Worm (Caenorhabditis elegans) whole organism, early embryonic: Measurements from ENCODE around the gene K01A12.3.

Experiments
- B0310.2 ChIP-seq: sonication (generic microtip); optimal IDR thresholded peaks from 2 replicates; lab custom pipeline; 2016; ENCODE audit warnings: mild to moderate bottlenecking, missing genetic modification characterization, missing compliant biosample characterization
- aly-1 ChIP-seq: sonication (generic microtip); optimal IDR thresholded peaks from 2 replicates; lab custom pipeline; 2016; ENCODE audit warnings: missing genetic modification characterization, missing compliant biosample characterization
- ama-1 ChIP-seq: fragments of 150-350 bp; optimal IDR thresholded peaks from 2 replicates; lab custom pipeline; 2014
- ceh-13 ChIP-seq: fragments of 200-800 bp; sonication (Bioruptor generic); optimal IDR thresholded peaks from 2 replicates; lab custom pipeline; 2018; ENCODE audit warnings: mild to moderate bottlenecking, missing genetic modification characterization, missing compliant biosample characterization
- ceh-36 ChIP-seq: sonication (generic microtip); optimal IDR thresholded peaks from 2 replicates; lab custom pipeline; 2016; ENCODE audit warnings: missing genetic modification characterization, inconsistent platforms, missing compliant biosample characterization
- flt-1 ChIP-seq: fragments of 200-800 bp; sonication (Bioruptor generic); IDR thresholded peaks from 2 replicates; pipeline ENCODE4 v1.3.6; 2022; ENCODE audit warnings: missing genetic modification characterization, missing compliant biosample characterization
- hmg-4 ChIP-seq: fragments of 200-800 bp; sonication (Bioruptor generic); optimal IDR thresholded peaks from 2 replicates; lab custom pipeline; 2018; ENCODE audit warnings: mild to moderate bottlenecking, missing genetic modification characterization, missing compliant biosample characterization
- hnd-1 ChIP-seq: sonication (generic microtip); optimal IDR thresholded peaks from 2 replicates; lab custom pipeline; 2016; ENCODE audit warnings: missing genetic modification characterization, missing compliant biosample characterization
- pes-1 ChIP-seq: fragments of 200-800 bp; sonication (Bioruptor generic); IDR thresholded peaks from 2 replicates; pipeline ENCODE4 v1.3.6; 2022; ENCODE audit warnings: missing genetic modification reagents, missing genetic modification characterization, missing compliant biosample characterization
- scrt-1 ChIP-seq: fragments of 200-800 bp; sonication (Bioruptor generic); IDR thresholded peaks from 2 replicates; pipeline ENCODE4 v1.3.6; 2022; ENCODE audit warnings: missing genetic modification characterization, missing compliant biosample characterization
- sea-1 ChIP-seq: fragments of 200-800 bp; sonication (Bioruptor generic); conservative IDR thresholded peaks from 2 replicates; pipeline ENCODE4 v1.3.6; 2022; ENCODE audit warnings: missing genetic modification characterization, missing compliant biosample characterization
- tbx-37 ChIP-seq: fragments of 200-800 bp; sonication (Bioruptor generic); conservative IDR thresholded peaks from 2 replicates; pipeline ENCODE4 v1.3.6; 2022; ENCODE audit warnings: missing genetic modification reagents, missing genetic modification characterization, missing compliant biosample characterization
- tra-4 ChIP-seq: sonication (generic microtip); optimal IDR thresholded peaks from 2 replicates; lab custom pipeline; 2017; ENCODE audit warnings: missing genetic modification characterization, missing compliant biosample characterization

DNA sequence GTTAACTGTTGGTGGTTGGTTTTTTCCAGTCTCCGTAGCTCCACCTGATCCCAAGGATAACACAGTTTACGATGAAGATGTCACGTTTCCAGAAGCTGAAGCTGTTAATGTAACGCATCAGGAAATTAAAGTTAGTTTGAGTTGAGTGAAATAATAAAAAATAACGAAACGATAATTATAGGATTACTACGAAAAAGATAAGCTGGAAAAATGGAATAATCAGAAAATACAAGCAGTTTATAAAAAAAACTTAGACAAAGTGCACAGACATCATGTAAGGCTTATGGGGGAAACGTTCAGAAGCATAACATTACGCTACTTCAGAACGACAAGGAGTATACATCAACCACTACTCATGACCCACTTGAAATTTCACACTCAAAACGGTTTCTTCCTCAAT, 43.5 kb downstream of the K01A12.3 start, which contains the start of gene F18E9.8:
- TF ChIP-seq ama-1 (lab: Kevin White, UChicago) (no peak), hnd-1 (tag; lab: Kevin White, UChicago) (no peak), hmg-4 (GFP tag; lab: Kevin White, UChicago) (no peak), tbx-37 (GFP tag; lab: Robert Waterston, UW) (no peak), tra-4 (tag; lab: Kevin White, UChicago) (no peak), scrt-1 (GFP tag; lab: Robert Waterston, UW) (no peak), B0310.2 (no peak), sea-1 (GFP tag; lab: Robert Waterston, UW) (no peak), ceh-36 (tag; lab: Kevin White, UChicago) (no peak), flt-1 (GFP tag; lab: Robert Waterston, UW) (no peak), ceh-13 (GFP tag; lab: Kevin White, UChicago) (no peak), pes-1 (no peak), aly-1 (tag; lab: Kevin White, UChicago) (no peak)
